Worm (Caenorhabditis elegans) whole organism, late embryonic: ENCODE data around the gene sdz-35.

Experiments used
- F13H6.1 ChIP-seq: sonication (generic microtip); optimal IDR thresholded peaks from 2 replicates; lab custom pipeline; 2016; ENCODE audit warnings: missing genetic modification characterization, missing compliant biosample characterization
- ama-1 ChIP-seq: fragments of 150-350 bp; optimal IDR thresholded peaks from 2 replicates; lab custom pipeline; 2014
- che-1 ChIP-seq: sonication (generic microtip); optimal IDR thresholded peaks from 2 replicates; lab custom pipeline; 2016; ENCODE audit warnings: mild to moderate bottlenecking, missing genetic modification characterization, missing compliant biosample characterization
- hlh-13 ChIP-seq: fragments of 200-800 bp; sonication (Bioruptor generic); optimal IDR thresholded peaks from 2 replicates; lab custom pipeline; 2018; ENCODE audit warnings: mild to moderate bottlenecking, missing genetic modification characterization, missing compliant biosample characterization
- lin-11 ChIP-seq: fragments of 200-800 bp; sonication (Bioruptor generic); optimal IDR thresholded peaks from 2 replicates; lab custom pipeline; 2018; ENCODE audit warnings: mild to moderate bottlenecking, missing genetic modification characterization, missing compliant biosample characterization
- nhr-11 ChIP-seq: fragments of 150-350 bp; optimal IDR thresholded peaks from 2 replicates; lab custom pipeline; 2014; ENCODE audit warnings: missing biosample characterization, missing genetic modification characterization
- pag-3 ChIP-seq: sonication (generic microtip); optimal IDR thresholded peaks from 2 replicates; lab custom pipeline; 2016; ENCODE audit warnings: missing compliant biosample characterization, missing genetic modification characterization, borderline replicate concordance
- pha-4 ChIP-seq: fragments of 150-350 bp; optimal IDR thresholded peaks from 2 replicates; lab custom pipeline; 2018; ENCODE audit warnings: missing biosample characterization, missing genetic modification reagents, missing genetic modification characterization
- pqm-1 ChIP-seq: sonication (generic microtip); optimal IDR thresholded peaks from 2 replicates; lab custom pipeline; 2016; ENCODE audit warnings: missing genetic modification characterization, missing compliant biosample characterization
- pros-1 ChIP-seq: fragments of 150-350 bp; optimal IDR thresholded peaks from 2 replicates; lab custom pipeline; 2014; ENCODE audit warnings: missing biosample characterization, missing genetic modification reagents, missing genetic modification characterization
- unc-3 ChIP-seq, 2 experiments: fragments of 200-800 bp in 1 of 2; sonication (Bioruptor generic) in 1 of 2; sonication (generic microtip) in 1 of 2; conservative IDR thresholded peaks in 1 of 2; optimal IDR thresholded peaks in 1 of 2; 2 replicates each; pipeline versions ENCODE4 v1.3.6 to Lab custom; 2016 to 2022; ENCODE audit warnings: missing compliant biosample characterization in 2 of 2, missing genetic modification characterization in 2 of 2, missing genetic modification reagents in 1 of 2
- ztf-16 ChIP-seq: sonication (generic microtip); optimal IDR thresholded peaks from 2 replicates; lab custom pipeline; 2017; ENCODE audit warnings: missing genetic modification characterization, missing compliant biosample characterization

DNA sequence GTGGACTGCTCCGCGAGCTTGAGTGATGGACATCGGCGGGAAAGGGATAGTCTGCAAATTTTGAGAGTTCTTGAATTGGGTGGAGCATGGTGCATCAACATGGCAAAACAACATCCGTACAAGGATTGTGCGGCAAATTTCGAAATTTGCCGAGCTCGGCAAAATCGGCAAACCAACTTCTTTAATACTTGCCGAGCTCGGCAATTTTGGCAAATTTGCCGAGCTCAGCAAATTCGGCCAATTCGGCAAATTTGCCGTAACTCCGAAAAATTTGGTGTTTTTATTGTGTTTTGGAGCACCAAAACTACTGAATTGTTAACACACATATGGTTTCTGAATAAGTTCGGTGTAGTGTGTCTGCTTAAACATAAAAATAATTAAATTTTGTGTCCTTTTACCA is 38.5 kb downstream of the sdz-35 start, which contains the start of gene fbxc-55:
- TF ChIP-seq pag-3 (tag; lab: Kevin White, UChicago), result no peak
- no peak for TF ChIP-seq ztf-16 (tag; lab: Kevin White, UChicago)
- no peak for TF ChIP-seq pros-1
- TF ChIP-seq che-1 (tag; lab: Kevin White, UChicago), result no peak
- TF ChIP-seq hlh-13, result no peak
- TF ChIP-seq nhr-11 (tag; lab: Kevin White, UChicago), result no peak
- no peak for TF ChIP-seq F13H6.1 (tag; lab: Kevin White, UChicago)
- TF ChIP-seq pqm-1 (tag; lab: Kevin White, UChicago), result no peak
- no peak for TF ChIP-seq pha-4 (tag; lab: Kevin White, UChicago)
- no peak for TF ChIP-seq unc-3 (GFP tag; conservative IDR thresholded peaks at IDR 0.05; lab: Robert Waterston, UW)
- no peak for TF ChIP-seq unc-3 (tag; optimal IDR thresholded peaks at IDR 0.05; lab: Kevin White, UChicago)
- no peak for TF ChIP-seq ama-1
- no peak for TF ChIP-seq lin-11 (tag; lab: Kevin White, UChicago)
